Fruit fly (Drosophila melanogaster) whole organism, embryonic: Measurements from ENCODE around the gene Rnf146.
A peak's percentile ranks its signal among the peaks of the same experiment; 100 is the strongest.

Source experiments
- CG11398 ChIP-seq: fragments of 200-800 bp; sonication (Bioruptor generic); optimal IDR thresholded peaks from 2 replicates; lab custom pipeline; 2016; ENCODE audit warnings: missing biosample characterization, missing genetic modification characterization
- CG13424 ChIP-seq: fragments of 200-800 bp; sonication (Bioruptor generic); optimal IDR thresholded peaks from 2 replicates; lab custom pipeline; 2019; ENCODE audit warnings: missing biosample characterization, mild to moderate bottlenecking, missing genetic modification characterization, moderate library complexity
- CG1603 ChIP-seq: fragments of 200-800 bp; sonication (Bioruptor generic); optimal IDR thresholded peaks from 2 replicates; lab custom pipeline; 2019; ENCODE audit warnings: missing biosample characterization, mild to moderate bottlenecking, missing genetic modification characterization, moderate library complexity
- CG1647 ChIP-seq: fragments of 200-800 bp; sonication (Bioruptor generic); optimal IDR thresholded peaks from 3 replicates; lab custom pipeline; 2016; ENCODE audit warnings: missing biosample characterization, missing genetic modification characterization
- CG17802 ChIP-seq: fragments of 200-800 bp; sonication (Bioruptor generic); optimal IDR thresholded peaks from 2 replicates; lab custom pipeline; 2018; ENCODE audit warnings: missing biosample characterization, mild to moderate bottlenecking, missing genetic modification characterization, moderate library complexity
- CG17912 ChIP-seq: fragments of 200-800 bp; sonication (Bioruptor generic); optimal IDR thresholded peaks from 2 replicates; lab custom pipeline; 2018; ENCODE audit warnings: missing biosample characterization, mild to moderate bottlenecking, missing genetic modification characterization
- CG18262 ChIP-seq: fragments of 200-800 bp; optimal IDR thresholded peaks from 3 replicates; lab custom pipeline; 2019; ENCODE audit warnings: missing biosample characterization, mild to moderate bottlenecking, missing genetic modification characterization, moderate library complexity
- CG18764 ChIP-seq: fragments of 200-800 bp; sonication (Bioruptor generic); optimal IDR thresholded peaks from 3 replicates; lab custom pipeline; 2016; ENCODE audit warnings: missing biosample characterization, missing genetic modification characterization
- CG3726 ChIP-seq: fragments of 200-800 bp; sonication (Bioruptor generic); IDR thresholded peaks from 3 replicates; pipeline ENCODE4, ENCODE4 v1.3.6; 2022; ENCODE audit warnings: missing biosample characterization, missing genetic modification characterization
- CG4707 ChIP-seq: fragments of 200-800 bp; sonication (Bioruptor generic); optimal IDR thresholded peaks from 2 replicates; lab custom pipeline; 2018; ENCODE audit warnings: missing biosample characterization, mild to moderate bottlenecking, missing genetic modification characterization, moderate library complexity
- CG6272 ChIP-seq: fragments of 200-800 bp; sonication (Bioruptor generic); IDR thresholded peaks from 2 replicates; pipeline ENCODE4 v1.3.6; 2022; ENCODE audit warnings: missing biosample characterization, missing genetic modification characterization
- CG6654 ChIP-seq: fragments of 200-800 bp; sonication (Bioruptor generic); optimal IDR thresholded peaks from 2 replicates; lab custom pipeline; 2017; ENCODE audit warnings: missing biosample characterization, mild to moderate bottlenecking, missing genetic modification characterization
- CG6689 ChIP-seq: fragments of 200-800 bp; sonication (Bioruptor generic); IDR thresholded peaks from 2 replicates; pipeline ENCODE4 v1.3.6; 2022; ENCODE audit warnings: missing biosample characterization, missing genetic modification characterization
- CG8089 ChIP-seq: fragments of 200-800 bp; sonication (Bioruptor generic); optimal IDR thresholded peaks from 3 replicates; lab custom pipeline; 2016; ENCODE audit warnings: missing biosample characterization, missing genetic modification characterization
- CG8359 ChIP-seq: fragments of 200-800 bp; sonication (Bioruptor generic); optimal IDR thresholded peaks from 2 replicates; lab custom pipeline; 2017; ENCODE audit warnings: missing biosample characterization, mild to moderate bottlenecking, missing genetic modification characterization, borderline replicate concordance
- CoRest ChIP-seq: fragments of 200-800 bp; sonication (Bioruptor generic); optimal IDR thresholded peaks from 3 replicates; lab custom pipeline; 2018; ENCODE audit warnings: missing biosample characterization, mild to moderate bottlenecking, missing genetic modification characterization, moderate library complexity
- Dad ChIP-seq: fragments of 200-800 bp; sonication (Bioruptor generic); optimal IDR thresholded peaks from 3 replicates; lab custom pipeline; 2016; ENCODE audit warnings: missing biosample characterization, missing genetic modification characterization
- Dip3 ChIP-seq: fragments of 200-800 bp; sonication (Bioruptor generic); optimal IDR thresholded peaks from 3 replicates; lab custom pipeline; 2016; ENCODE audit warnings: missing biosample characterization, missing genetic modification characterization
- Dref ChIP-seq: fragments of 200-800 bp; sonication (Bioruptor generic); IDR thresholded peaks from 2 replicates; pipeline ENCODE4 v1.3.6; 2022; ENCODE audit warnings: missing biosample characterization, missing genetic modification characterization
- E2f1 ChIP-seq: fragments of 200-800 bp; sonication (Bioruptor generic); IDR thresholded peaks from 2 replicates; pipeline ENCODE4 v1.3.6; 2022; ENCODE audit warnings: missing biosample characterization, missing genetic modification characterization
- Eip74EF ChIP-seq, 2 experiments: fragments of 200-800 bp in 1 of 2; fragments of >200 bp in 1 of 2; sonication (Bioruptor generic) in 1 of 2; optimal IDR thresholded peaks; 2 replicates each; lab custom pipeline; 2017 to 2019; ENCODE audit warnings: missing biosample characterization in 2 of 2, missing genetic modification characterization in 2 of 2, mild to moderate bottlenecking in 1 of 2, moderate library complexity in 1 of 2
- Ets65A ChIP-seq: fragments of 200-800 bp; sonication (Bioruptor generic); peaks from one replicate; lab custom pipeline; 2016; ENCODE audit warnings: missing biosample characterization, missing genetic modification characterization
- Ets97D ChIP-seq: fragments of 200-800 bp; sonication (Bioruptor generic); optimal IDR thresholded peaks from 3 replicates; lab custom pipeline; 2016; ENCODE audit warnings: missing biosample characterization, missing genetic modification characterization
- Gug ChIP-seq: fragments of 200-800 bp; sonication (Bioruptor generic); IDR thresholded peaks from 4 replicates; pipeline ENCODE4 v1.3.6; 2022; ENCODE audit warnings: missing biosample characterization, missing genetic modification characterization
- Lim3 ChIP-seq: fragments of 200-800 bp; sonication (Bioruptor generic); IDR thresholded peaks from 2 replicates; pipeline ENCODE4 v1.3.6; 2022; ENCODE audit warnings: missing biosample characterization, missing genetic modification characterization
- Meics ChIP-seq: fragments of 200-800 bp; sonication (Bioruptor generic); optimal IDR thresholded peaks from 2 replicates; lab custom pipeline; 2017; ENCODE audit warnings: missing biosample characterization, mild to moderate bottlenecking, missing genetic modification characterization
- Neu2 ChIP-seq: fragments of 200-800 bp; sonication (Bioruptor generic); optimal IDR thresholded peaks from 3 replicates; lab custom pipeline; 2016; ENCODE audit warnings: missing biosample characterization, missing genetic modification characterization, borderline replicate concordance
- Ravus ChIP-seq: fragments of 200-800 bp; sonication (Bioruptor generic); IDR thresholded peaks from 2 replicates; pipeline ENCODE4 v1.3.6; 2022; ENCODE audit warnings: missing biosample characterization, missing genetic modification characterization
- Sry-β ChIP-seq: fragments of 200-800 bp; sonication (Bioruptor generic); optimal IDR thresholded peaks from 2 replicates; lab custom pipeline; 2018; ENCODE audit warnings: missing biosample characterization, mild to moderate bottlenecking, missing genetic modification characterization, moderate library complexity
- ato ChIP-seq: fragments of 200-800 bp; sonication (Bioruptor generic); IDR thresholded peaks from 2 replicates; pipeline ENCODE4 v1.3.6; 2022; ENCODE audit warnings: missing biosample characterization, missing genetic modification characterization; ENCODE audit not compliant: partially characterized antibody
- bowl ChIP-seq: fragments of 200-800 bp; sonication (Bioruptor generic); IDR thresholded peaks from 2 replicates; pipeline ENCODE4 v1.3.6; 2022; ENCODE audit warnings: missing biosample characterization, missing genetic modification characterization
- corto ChIP-seq: fragments of 200-800 bp; sonication (Bioruptor generic); optimal IDR thresholded peaks from 2 replicates; lab custom pipeline; 2016; ENCODE audit warnings: missing biosample characterization, mild to moderate bottlenecking, missing genetic modification characterization, moderate library complexity
- crol ChIP-seq: fragments of 200-800 bp; sonication (Bioruptor generic); IDR thresholded peaks from 2 replicates; pipeline ENCODE4 v1.3.6; 2022; ENCODE audit warnings: missing biosample characterization, missing genetic modification characterization
- disco-r ChIP-seq: fragments of 200-800 bp; sonication (Bioruptor generic); optimal IDR thresholded peaks from 2 replicates; lab custom pipeline; 2016; ENCODE audit warnings: missing biosample characterization, missing genetic modification characterization
- en ChIP-seq: fragments of 200-800 bp; sonication (Bioruptor generic); optimal IDR thresholded peaks from 2 replicates; lab custom pipeline; 2016; ENCODE audit warnings: missing biosample characterization, missing genetic modification characterization
- eyg ChIP-seq: fragments of 200-800 bp; sonication (Bioruptor generic); optimal IDR thresholded peaks from 3 replicates; lab custom pipeline; 2016; ENCODE audit warnings: missing biosample characterization, missing genetic modification characterization
- gce ChIP-seq: fragments of 200-800 bp; sonication (Bioruptor generic); IDR thresholded peaks from 3 replicates; pipeline ENCODE4 v1.3.6; 2022; ENCODE audit warnings: missing biosample characterization, missing genetic modification characterization
- gcm2 ChIP-seq: fragments of 200-800 bp; sonication (Bioruptor generic); optimal IDR thresholded peaks from 2 replicates; lab custom pipeline; 2016; ENCODE audit warnings: missing biosample characterization, missing genetic modification characterization
- gt ChIP-seq: fragments of 200-800 bp; sonication (Bioruptor generic); IDR thresholded peaks from 2 replicates; pipeline ENCODE4 v1.3.6; 2022; ENCODE audit warnings: missing biosample characterization, missing genetic modification characterization
- jumu ChIP-seq: fragments of 200-800 bp; sonication (Bioruptor generic); optimal IDR thresholded peaks from 3 replicates; lab custom pipeline; 2016; ENCODE audit warnings: missing biosample characterization, missing genetic modification characterization
- kah ChIP-seq: fragments of 200-800 bp; sonication (Bioruptor generic); optimal IDR thresholded peaks from 2 replicates; lab custom pipeline; 2018; ENCODE audit warnings: missing biosample characterization, mild to moderate bottlenecking, missing genetic modification characterization
- klu ChIP-seq: fragments of 200-800 bp; sonication (Bioruptor generic); IDR thresholded peaks from 2 replicates; pipeline ENCODE4 v1.3.6; 2022; ENCODE audit warnings: missing biosample characterization, missing genetic modification characterization
- odd ChIP-seq: fragments of 200-800 bp; sonication (Bioruptor generic); optimal IDR thresholded peaks from 2 replicates; lab custom pipeline; 2017; ENCODE audit warnings: missing biosample characterization, mild to moderate bottlenecking, missing genetic modification characterization
- org-1 ChIP-seq: fragments of 200-800 bp; sonication (Bioruptor generic); optimal IDR thresholded peaks from 2 replicates; lab custom pipeline; 2017; ENCODE audit warnings: missing biosample characterization, missing genetic modification characterization
- pum ChIP-seq: fragments of 200-800 bp; sonication (Bioruptor generic); optimal IDR thresholded peaks from 2 replicates; lab custom pipeline; 2016; ENCODE audit warnings: missing biosample characterization, missing genetic modification characterization
- salm ChIP-seq: fragments of 200-800 bp; sonication (Bioruptor generic); optimal IDR thresholded peaks from 2 replicates; lab custom pipeline; 2018; ENCODE audit warnings: missing biosample characterization, mild to moderate bottlenecking, missing genetic modification characterization
- shn ChIP-seq: fragments of 200-800 bp; sonication (Bioruptor generic); optimal IDR thresholded peaks from 3 replicates; lab custom pipeline; 2016; ENCODE audit warnings: missing biosample characterization, missing genetic modification characterization
- tap ChIP-seq: fragments of 200-800 bp; optimal IDR thresholded peaks from 3 replicates; lab custom pipeline; 2019; ENCODE audit warnings: missing biosample characterization, mild to moderate bottlenecking, missing genetic modification characterization, moderate library complexity
- tgo ChIP-seq: fragments of 200-800 bp; sonication (Bioruptor generic); IDR thresholded peaks from 3 replicates; pipeline ENCODE4 v1.3.6; 2022; ENCODE audit warnings: missing biosample characterization, missing genetic modification characterization
- tna ChIP-seq: fragments of 200-800 bp; sonication (Bioruptor generic); IDR thresholded peaks from 2 replicates; pipeline ENCODE4 v1.3.6; 2022; ENCODE audit warnings: missing biosample characterization, missing genetic modification characterization; ENCODE audit not compliant: partially characterized antibody
- zen ChIP-seq: fragments of 200-800 bp; sonication (Bioruptor generic); optimal IDR thresholded peaks from 3 replicates; lab custom pipeline; 2018; ENCODE audit warnings: missing biosample characterization, mild to moderate bottlenecking, missing genetic modification characterization, moderate library complexity

The Rnf146 gene

DNA sequence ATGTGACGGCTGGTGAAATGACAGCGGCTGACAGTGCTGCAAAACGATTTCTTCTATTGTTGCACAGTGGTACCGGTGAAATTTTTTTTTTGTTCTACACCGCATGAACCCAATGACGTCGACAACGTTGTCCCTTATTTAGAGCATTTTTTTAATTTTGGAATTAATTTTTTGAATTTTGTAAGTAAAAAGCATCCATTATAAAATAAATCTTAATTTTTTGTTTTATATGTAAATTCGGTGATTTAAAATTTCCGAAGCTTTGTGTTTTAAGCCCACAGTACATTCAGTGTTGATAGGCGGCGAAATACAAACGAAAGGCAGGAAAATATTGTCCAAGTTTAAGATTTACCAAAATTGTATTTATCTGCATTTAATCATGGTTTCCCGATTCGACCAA is 30.4 kb downstream of the Rnf146 start, which contains the start of the genes Lon and PIG-F (continued):
- TF ChIP-seq org-1 (GFP tag; lab: Kevin White, UChicago) (peak; percentile 98), salm (peak; percentile 98), tap (tag; lab: Kevin White, UChicago) (peak; percentile 97), shn (GFP tag; lab: Kevin White, UChicago) (peak; percentile 97), CG6654 (GFP tag; lab: Kevin White, UChicago) (peak; percentile 95), tna (GFP tag; lab: Robert Waterston, UW) (no peak; the same call in 1 of the 2 replicates), CG18764 (GFP tag; lab: Kevin White, UChicago) (peak; percentile 98), CG6272 (GFP tag; lab: Robert Waterston, UW) (peak; percentile 98), Dip3 (GFP tag; lab: Kevin White, UChicago) (peak; percentile 98), crol (GFP tag; lab: Robert Waterston, UW) (peak; percentile 69), CG13424 (tag; lab: Kevin White, UChicago) (peak; percentile 100), Eip74EF (GFP tag; optimal IDR thresholded peaks at IDR 0.05; lab: Kevin White, UChicago) (peak in 1 of 2 experiments; percentile 97), CG4707 (GFP tag; lab: Kevin White, UChicago) (peak; percentile 98), en (peak; percentile 96), tgo (GFP tag; lab: Robert Waterston, UW) (peak; percentile 99), Ets65A (GFP tag; lab: Kevin White, UChicago) (peak; percentile 100), ato (GFP tag; lab: Robert Waterston, UW) (peak; percentile 13; the same call in 1 of the 2 replicates), gt (GFP tag; lab: Robert Waterston, UW) (peak; percentile 95), Ravus (peak; percentile 94), gce (GFP tag; lab: Robert Waterston, UW) (peak; percentile 95), CG17802 (tag; lab: Kevin White, UChicago) (peak; percentile 91), CG8089 (GFP tag; lab: Kevin White, UChicago) (peak; percentile 97), CG8359 (GFP tag; lab: Kevin White, UChicago) (peak; percentile 95), CG18262 (tag; lab: Kevin White, UChicago) (peak; percentile 99), CG17912 (peak; percentile 97), zen (peak; percentile 99), Gug (GFP tag; lab: Robert Waterston, UW) (peak; percentile 98), corto (peak; percentile 96), gcm2 (peak; percentile 97), Dad (GFP tag; lab: Kevin White, UChicago) (peak; percentile 98), kah (GFP tag; lab: Kevin White, UChicago) (peak; percentile 97), CG1647 (GFP tag; lab: Kevin White, UChicago) (peak; percentile 98), disco-r (GFP tag; lab: Kevin White, UChicago) (peak; percentile 96), E2f1 (GFP tag; lab: Robert Waterston, UW) (peak; percentile 98), CoRest (tag; lab: Kevin White, UChicago) (peak; percentile 100), bowl (GFP tag; lab: Robert Waterston, UW) (peak; percentile 92), Dref (GFP tag; lab: Robert Waterston, UW) (peak; percentile 43), Meics (GFP tag; lab: Kevin White, UChicago) (peak; percentile 99), CG3726 (GFP tag; lab: Robert Waterston, UW) (peak; percentile 97), pum (GFP tag; lab: Kevin White, UChicago) (peak; percentile 99), Ets97D (peak; percentile 95), Sry-β (GFP tag; lab: Kevin White, UChicago) (peak; percentile 78), CG6689 (peak; percentile 99), Neu2 (GFP tag; lab: Kevin White, UChicago) (peak; percentile 94), odd (GFP tag; lab: Kevin White, UChicago) (peak; percentile 99), eyg (GFP tag; lab: Kevin White, UChicago) (peak; percentile 94), jumu (peak; percentile 98), CG11398 (GFP tag; lab: Kevin White, UChicago) (peak; percentile 94), CG1603 (tag; lab: Kevin White, UChicago) (no peak), Lim3 (GFP tag; lab: Robert Waterston, UW) (peak; percentile 93), klu (peak; percentile 99)
